Fruit fly (Drosophila melanogaster) whole organism, embryonic: ENCODE results near the gene Ufd4.
A peak's percentile ranks its signal among the peaks of the same experiment; 100 is the strongest.

Source experiments
- B-H2 ChIP-seq: fragments of 200-800 bp; sonication (Bioruptor generic); optimal IDR thresholded peaks from 2 replicates; lab custom pipeline; 2018; ENCODE audit warnings: missing biosample characterization, mild to moderate bottlenecking, missing genetic modification characterization
- Bgb ChIP-seq: fragments of 200-800 bp; sonication (Bioruptor generic); IDR thresholded peaks from 2 replicates; pipeline ENCODE4 v1.3.6; 2022; ENCODE audit warnings: missing biosample characterization, missing genetic modification characterization; ENCODE audit not compliant: partially characterized antibody
- Bteb2 ChIP-seq: fragments of 200-800 bp; sonication (Bioruptor generic); optimal IDR thresholded peaks from 2 replicates; lab custom pipeline; 2016; ENCODE audit warnings: missing biosample characterization, missing genetic modification characterization
- CG14667 ChIP-seq: fragments of 200-800 bp; sonication (Bioruptor generic); IDR thresholded peaks from 2 replicates; pipeline ENCODE4 v1.3.6; 2022; ENCODE audit warnings: missing biosample characterization, missing genetic modification characterization
- CG15269 ChIP-seq: fragments of 200-800 bp; sonication (Bioruptor generic); optimal IDR thresholded peaks from 2 replicates; lab custom pipeline; 2018; ENCODE audit warnings: missing biosample characterization, mild to moderate bottlenecking, missing genetic modification characterization, moderate library complexity
- CG18011 ChIP-seq: fragments of 200-800 bp; sonication (Bioruptor generic); optimal IDR thresholded peaks from 2 replicates; lab custom pipeline; 2017; ENCODE audit warnings: missing biosample characterization, missing genetic modification characterization, mild to moderate bottlenecking, moderate library complexity, missing genotype
- CG2129 ChIP-seq: fragments of 200-800 bp; sonication (Bioruptor generic); IDR thresholded peaks from 2 replicates; pipeline ENCODE4 v1.3.6; 2022; ENCODE audit warnings: missing biosample characterization, missing genetic modification characterization; ENCODE audit not compliant: partially characterized antibody
- CG3065 ChIP-seq: fragments of 200-800 bp; sonication (Bioruptor generic); optimal IDR thresholded peaks from 2 replicates; lab custom pipeline; 2016; ENCODE audit warnings: missing biosample characterization, missing genetic modification characterization
- CG3281 ChIP-seq: fragments of 200-800 bp; sonication (Bioruptor generic); optimal IDR thresholded peaks from 3 replicates; lab custom pipeline; 2017; ENCODE audit warnings: missing biosample characterization, mild to moderate bottlenecking, missing genetic modification characterization
- CG33213 ChIP-seq: fragments of 200-800 bp; sonication (Bioruptor generic); optimal IDR thresholded peaks from 3 replicates; lab custom pipeline; 2016; ENCODE audit warnings: missing biosample characterization, missing genetic modification characterization
- CG3847 ChIP-seq: fragments of 200-800 bp; sonication (Bioruptor generic); IDR thresholded peaks from 2 replicates; pipeline ENCODE4 v1.3.6; 2022; ENCODE audit warnings: missing biosample characterization, missing genetic modification characterization
- CG4328 ChIP-seq: fragments of 200-800 bp; sonication (Bioruptor generic); optimal IDR thresholded peaks from 3 replicates; lab custom pipeline; 2017; ENCODE audit warnings: missing biosample characterization, missing genetic modification reagents, missing genetic modification characterization
- CG5180 ChIP-seq: fragments of 200-800 bp; sonication (Bioruptor generic); optimal IDR thresholded peaks from 3 replicates; lab custom pipeline; 2017; ENCODE audit warnings: missing biosample characterization, missing genetic modification characterization, mild to moderate bottlenecking, moderate library complexity, missing genetic modification reagents
- CG6813 ChIP-seq: fragments of 200-800 bp; sonication (Bioruptor generic); optimal IDR thresholded peaks from 2 replicates; lab custom pipeline; 2017; ENCODE audit warnings: missing biosample characterization, missing genetic modification characterization, mild to moderate bottlenecking, moderate library complexity, missing genetic modification reagents
- CG7372 ChIP-seq: fragments of 200-800 bp; sonication (Bioruptor generic); IDR thresholded peaks from 2 replicates; pipeline ENCODE4 v1.3.6; 2022; ENCODE audit warnings: missing biosample characterization, missing genetic modification characterization
- CG7928 ChIP-seq: fragments of 200-800 bp; sonication (Bioruptor generic); optimal IDR thresholded peaks from 2 replicates; lab custom pipeline; 2017; ENCODE audit warnings: missing biosample characterization, mild to moderate bottlenecking, missing genetic modification characterization
- CG8290 ChIP-seq, 3 experiments: fragments of 200-800 bp; sonication (Bioruptor generic); optimal IDR thresholded peaks; 2 replicates each; lab custom pipeline; 2016 to 2019; ENCODE audit warnings: missing biosample characterization in 3 of 3, missing genetic modification characterization in 3 of 3, mild to moderate bottlenecking in 2 of 3, moderate library complexity in 1 of 3
- CG8765 ChIP-seq: fragments of 200-800 bp; sonication (Bioruptor generic); IDR thresholded peaks from 2 replicates; pipeline ENCODE4 v1.3.6; 2022; ENCODE audit warnings: missing biosample characterization, missing genetic modification characterization
- CG9609 ChIP-seq: fragments of 200-800 bp; sonication (Bioruptor generic); optimal IDR thresholded peaks from 3 replicates; lab custom pipeline; 2016; ENCODE audit warnings: missing biosample characterization, missing genetic modification characterization
- CG9727 ChIP-seq: fragments of 200-800 bp; sonication (Bioruptor generic); optimal IDR thresholded peaks from 3 replicates; lab custom pipeline; 2017; ENCODE audit warnings: missing biosample characterization, mild to moderate bottlenecking, missing genetic modification characterization
- CG9932 ChIP-seq: fragments of 200-800 bp; sonication (Bioruptor generic); IDR thresholded peaks from 2 replicates; pipeline ENCODE4 v1.3.6; 2022; ENCODE audit warnings: missing biosample characterization, missing genetic modification characterization
- Dip2 ChIP-seq: fragments of 200-800 bp; sonication (Bioruptor generic); IDR thresholded peaks from 2 replicates; pipeline ENCODE4 v1.3.6; 2022; ENCODE audit warnings: missing biosample characterization, missing genetic modification characterization
- Dp ChIP-seq: fragments of 200-800 bp; sonication (Bioruptor generic); optimal IDR thresholded peaks from 2 replicates; lab custom pipeline; 2018; ENCODE audit warnings: missing biosample characterization, mild to moderate bottlenecking, missing genetic modification characterization, moderate library complexity
- Ets97D ChIP-seq: fragments of 200-800 bp; sonication (Bioruptor generic); optimal IDR thresholded peaks from 3 replicates; lab custom pipeline; 2016; ENCODE audit warnings: missing biosample characterization, missing genetic modification characterization
- Hsf ChIP-seq: fragments of 200-800 bp; sonication (Bioruptor generic); optimal IDR thresholded peaks from 3 replicates; lab custom pipeline; 2016; ENCODE audit warnings: missing biosample characterization, missing genetic modification characterization
- Mad ChIP-seq: fragments of 200-800 bp; sonication (Bioruptor generic); optimal IDR thresholded peaks from 2 replicates; lab custom pipeline; 2016; ENCODE audit warnings: missing biosample characterization, missing genetic modification characterization
- Rx ChIP-seq: fragments of 200-800 bp; sonication (Bioruptor generic); IDR thresholded peaks from 2 replicates; pipeline ENCODE4 v1.3.6; 2022; ENCODE audit warnings: missing biosample characterization, missing genetic modification characterization
- Spps ChIP-seq: fragments of 200-800 bp; sonication (Bioruptor generic); optimal IDR thresholded peaks from 2 replicates; lab custom pipeline; 2018; ENCODE audit warnings: missing biosample characterization, mild to moderate bottlenecking, missing genetic modification characterization
- Stat92E ChIP-seq, 3 experiments: fragments of >200 bp in 2 of 3; fragments of 200-800 bp in 1 of 3; sonication (Bioruptor generic) in 1 of 3; optimal IDR thresholded peaks; 2 replicates each; lab custom pipeline; 2017 to 2019; ENCODE audit warnings: missing biosample characterization in 3 of 3, missing genetic modification characterization in 3 of 3, mild to moderate bottlenecking in 1 of 3, moderate library complexity in 1 of 3
- ac ChIP-seq: fragments of 200-800 bp; sonication (Bioruptor generic); optimal IDR thresholded peaks from 3 replicates; lab custom pipeline; 2017; ENCODE audit warnings: missing biosample characterization, mild to moderate bottlenecking, missing genetic modification characterization
- ap ChIP-seq: fragments of 200-800 bp; sonication (Bioruptor generic); IDR thresholded peaks from 2 replicates; pipeline ENCODE4 v1.3.6; 2022; ENCODE audit warnings: missing biosample characterization, missing genetic modification characterization
- chinmo ChIP-seq: fragments of 200-800 bp; sonication (Bioruptor generic); IDR thresholded peaks from 4 replicates; pipeline ENCODE4 v1.3.6; 2022; ENCODE audit warnings: missing biosample characterization, missing genetic modification characterization; ENCODE audit not compliant: partially characterized antibody
- corto ChIP-seq: fragments of 200-800 bp; sonication (Bioruptor generic); optimal IDR thresholded peaks from 2 replicates; lab custom pipeline; 2016; ENCODE audit warnings: missing biosample characterization, mild to moderate bottlenecking, missing genetic modification characterization, moderate library complexity
- da ChIP-seq: fragments of 200-800 bp; sonication (Bioruptor generic); optimal IDR thresholded peaks from 2 replicates; lab custom pipeline; 2016; ENCODE audit warnings: missing biosample characterization, missing genetic modification characterization
- gem ChIP-seq: fragments of 200-800 bp; sonication (Bioruptor generic); optimal IDR thresholded peaks from 2 replicates; lab custom pipeline; 2019; ENCODE audit warnings: missing biosample characterization, mild to moderate bottlenecking, missing genetic modification characterization, moderate library complexity
- gt ChIP-seq: fragments of 200-800 bp; sonication (Bioruptor generic); IDR thresholded peaks from 2 replicates; pipeline ENCODE4 v1.3.6; 2022; ENCODE audit warnings: missing biosample characterization, missing genetic modification characterization
- hb ChIP-seq: fragments of 200-800 bp; sonication (Bioruptor generic); IDR thresholded peaks from 3 replicates; pipeline ENCODE4 v1.3.6; 2022; ENCODE audit warnings: missing biosample characterization, missing genetic modification characterization; ENCODE audit not compliant: partially characterized antibody
- insv ChIP-seq, 2 experiments: fragments of 200-800 bp; sonication (Bioruptor generic); optimal IDR thresholded peaks; 3 replicates each; lab custom pipeline; 2016 to 2018; ENCODE audit warnings: missing biosample characterization in 2 of 2, missing genetic modification characterization in 2 of 2
- kay ChIP-seq: fragments of 200-800 bp; sonication (Bioruptor generic); optimal IDR thresholded peaks from 2 replicates; lab custom pipeline; 2016; ENCODE audit warnings: missing biosample characterization, missing genetic modification characterization
- luna ChIP-seq: fragments of 200-800 bp; sonication (Bioruptor generic); optimal IDR thresholded peaks from 2 replicates; lab custom pipeline; 2016; ENCODE audit warnings: missing biosample characterization, missing genetic modification characterization
- nerfin-1 ChIP-seq: fragments of 200-800 bp; sonication (Bioruptor generic); optimal IDR thresholded peaks from 3 replicates; lab custom pipeline; 2019; ENCODE audit warnings: missing biosample characterization, mild to moderate bottlenecking, missing genetic modification characterization, moderate library complexity
- pfk ChIP-seq: fragments of 200-800 bp; sonication (Bioruptor generic); optimal IDR thresholded peaks from 2 replicates; lab custom pipeline; 2018; ENCODE audit warnings: missing biosample characterization, mild to moderate bottlenecking, missing genetic modification characterization, moderate library complexity
- pzg ChIP-seq: fragments of 200-800 bp; sonication (Bioruptor generic); optimal IDR thresholded peaks from 3 replicates; lab custom pipeline; 2018; ENCODE audit warnings: missing biosample characterization, mild to moderate bottlenecking, missing genetic modification characterization, moderate library complexity
- ranshi ChIP-seq: fragments of 200-800 bp; sonication (Bioruptor generic); IDR thresholded peaks from 2 replicates; pipeline ENCODE4 v1.3.6; 2022; ENCODE audit warnings: missing biosample characterization, missing genetic modification characterization
- run ChIP-seq: fragments of 200-800 bp; sonication (Bioruptor generic); optimal IDR thresholded peaks from 3 replicates; lab custom pipeline; 2018; ENCODE audit warnings: missing biosample characterization, mild to moderate bottlenecking, missing genetic modification characterization
- vfl ChIP-seq: fragments of 200-800 bp; sonication (Bioruptor generic); optimal IDR thresholded peaks from 2 replicates; lab custom pipeline; 2016; ENCODE audit warnings: missing biosample characterization, missing genetic modification characterization
- vvl ChIP-seq: fragments of 200-800 bp; sonication (Bioruptor generic); IDR thresholded peaks from 2 replicates; pipeline ENCODE4 v1.3.6; 2022; ENCODE audit warnings: missing biosample characterization, missing genetic modification characterization
- wek ChIP-seq: fragments of 200-800 bp; sonication (Bioruptor generic); optimal IDR thresholded peaks from 3 replicates; lab custom pipeline; 2018; ENCODE audit warnings: missing biosample characterization, mild to moderate bottlenecking, missing genetic modification characterization, moderate library complexity
- wor ChIP-seq: fragments of 200-800 bp; sonication (Bioruptor generic); IDR thresholded peaks from 2 replicates; pipeline ENCODE4 v1.3.6; 2022; ENCODE audit warnings: missing biosample characterization, missing genetic modification characterization
- zf30C ChIP-seq: fragments of 200-800 bp; sonication (Bioruptor generic); optimal IDR thresholded peaks from 3 replicates; lab custom pipeline; 2018; ENCODE audit warnings: missing biosample characterization, mild to moderate bottlenecking, missing genetic modification characterization

Gene Ufd4

DNA sequence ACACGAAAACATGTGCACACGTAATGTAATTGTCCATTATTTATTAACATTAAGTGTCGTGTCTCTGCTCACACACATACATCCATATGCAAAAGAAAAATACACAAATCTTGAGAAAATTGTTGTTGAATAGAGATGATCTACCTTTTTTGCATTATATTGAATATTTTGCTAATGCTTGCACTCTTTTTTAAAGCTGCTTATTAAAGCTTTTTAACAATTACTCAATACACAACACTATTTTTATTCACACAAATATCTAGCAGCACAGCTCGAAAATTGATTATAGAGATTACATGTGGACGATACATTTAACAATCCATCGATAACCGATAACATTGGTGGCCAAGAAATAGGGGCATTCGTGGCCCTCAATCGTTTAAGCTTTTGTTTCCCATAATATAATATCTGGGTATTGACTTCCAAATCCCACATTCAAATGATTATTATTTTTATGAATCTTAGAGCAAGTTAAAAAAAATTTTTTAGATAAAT lies at the start of gene Ufd4 (continued):
- TF ChIP-seq CG14667 (GFP tag; lab: Robert Waterston, UW), result no peak
- no peak for TF ChIP-seq CG7928 (GFP tag; lab: Kevin White, UChicago)
- no peak for TF ChIP-seq CG9727 (GFP tag; lab: Kevin White, UChicago)
- TF ChIP-seq B-H2 (GFP tag; lab: Kevin White, UChicago), result peak; percentile 48
- no peak for TF ChIP-seq CG33213 (GFP tag; lab: Kevin White, UChicago)
- TF ChIP-seq vfl (GFP tag; lab: Kevin White, UChicago), result peak; percentile 46
- TF ChIP-seq Bteb2, result peak; percentile 64
- TF ChIP-seq corto (GFP tag; lab: Kevin White, UChicago), result peak; percentile 18
- TF ChIP-seq vvl (GFP tag; lab: Robert Waterston, UW), result peak; percentile 88; the same call in 1 of the 2 replicates
- peak; percentile 43 for TF ChIP-seq Spps (tag; lab: Kevin White, UChicago)
- no peak for TF ChIP-seq gt (GFP tag; lab: Robert Waterston, UW)
- no peak for TF ChIP-seq CG2129 (GFP tag; lab: Robert Waterston, UW)
- peak; percentile 33 for TF ChIP-seq CG8290 (GFP tag; optimal IDR thresholded peaks at IDR 0.05; lab: Kevin White, UChicago)
- TF ChIP-seq CG8290 (tag; optimal IDR thresholded peaks at IDR 0.05; lab: Kevin White, UChicago), result no peak
- TF ChIP-seq Hsf (GFP tag; lab: Kevin White, UChicago), result no peak
- peak in 1 of 3 experiments; percentile 69 for TF ChIP-seq Stat92E (GFP tag; optimal IDR thresholded peaks at IDR 0.05; lab: Kevin White, UChicago)
- TF ChIP-seq Mad, result peak; percentile 13
- TF ChIP-seq CG8765 (GFP tag; lab: Robert Waterston, UW), result no peak
- no peak for TF ChIP-seq CG3847
- TF ChIP-seq kay, result no peak
- TF ChIP-seq CG7372 (GFP tag; lab: Robert Waterston, UW), result no peak
- TF ChIP-seq nerfin-1, result no peak
- no peak for TF ChIP-seq Dip2
- TF ChIP-seq CG15269 (tag; lab: Kevin White, UChicago), result no peak
- peak; percentile 19 for TF ChIP-seq CG18011 (GFP tag; lab: Kevin White, UChicago)
- peak; percentile 50 for TF ChIP-seq Ets97D (GFP tag; lab: Kevin White, UChicago)
- no peak for TF ChIP-seq CG5180 (GFP tag; lab: Kevin White, UChicago)
- no peak for TF ChIP-seq zf30C
- peak; percentile 1 for TF ChIP-seq run (tag; lab: Kevin White, UChicago)
- peak; percentile 62 for TF ChIP-seq pzg (GFP tag; lab: Kevin White, UChicago)
- TF ChIP-seq CG9932 (GFP tag; lab: Robert Waterston, UW), result no peak
- no peak for TF ChIP-seq ap (GFP tag; lab: Robert Waterston, UW)
- TF ChIP-seq chinmo, result no peak
- no peak for TF ChIP-seq ac
- TF ChIP-seq insv (GFP tag; optimal IDR thresholded peaks at IDR 0.05; lab: Kevin White, UChicago), result no peak
- no peak for TF ChIP-seq gem (tag; lab: Kevin White, UChicago)
- no peak for TF ChIP-seq luna
- TF ChIP-seq da (GFP tag; lab: Kevin White, UChicago), result no peak
- peak; percentile 16 for TF ChIP-seq Dp
- no peak for TF ChIP-seq CG4328 (GFP tag; lab: Kevin White, UChicago)
- peak; percentile 47 for TF ChIP-seq pfk (GFP tag; lab: Kevin White, UChicago)
- no peak for TF ChIP-seq CG3281 (GFP tag; lab: Kevin White, UChicago)
- no peak for TF ChIP-seq hb
- TF ChIP-seq Rx (GFP tag; lab: Robert Waterston, UW), result no peak
- no peak for TF ChIP-seq CG6813 (GFP tag; lab: Kevin White, UChicago)
- TF ChIP-seq CG3065, result no peak
- peak; percentile 16 for TF ChIP-seq CG9609 (GFP tag; lab: Kevin White, UChicago)
- TF ChIP-seq Bgb (GFP tag; lab: Robert Waterston, UW), result peak; percentile 32; the same call in 1 of the 2 replicates
- TF ChIP-seq wor, result no peak
- no peak; the same call in 1 of the 2 replicates for TF ChIP-seq ranshi
- peak; percentile 98 for TF ChIP-seq wek (GFP tag; lab: Kevin White, UChicago)
